Worm (Caenorhabditis elegans) whole organism, young adult: ENCODE measurements around the gene B0454.5.
A peak's percentile ranks its signal among the peaks of the same experiment; 100 is the strongest.

Source experiments
- C17E4.6 ChIP-seq: fragments of 200-800 bp; sonication (Bioruptor generic); IDR thresholded peaks from 2 replicates; pipeline ENCODE4 v1.3.6; 2022; ENCODE audit warnings: missing genetic modification reagents, missing genetic modification characterization, missing compliant biosample characterization
- D2030.7 ChIP-seq: fragments of 200-800 bp; sonication (Bioruptor generic); IDR thresholded peaks from 2 replicates; pipeline ENCODE4 v1.3.6; 2022; ENCODE audit warnings: missing genetic modification reagents, missing genetic modification characterization, missing compliant biosample characterization
- F22D6.2 ChIP-seq: sonication (generic microtip); optimal IDR thresholded peaks from 2 replicates; lab custom pipeline; 2016; ENCODE audit warnings: mild to moderate bottlenecking, missing genetic modification characterization, missing compliant biosample characterization
- Y53G8AR.9 ChIP-seq: fragments of 200-800 bp; sonication (Bioruptor generic); conservative IDR thresholded peaks from 2 replicates; pipeline ENCODE4 v1.3.6; 2022; ENCODE audit warnings: missing genetic modification reagents, missing genetic modification characterization, missing compliant biosample characterization
- aptf-2 ChIP-seq: fragments of 200-800 bp; sonication (Bioruptor generic); conservative IDR thresholded peaks from 2 replicates; pipeline ENCODE4 v1.3.6; 2022; ENCODE audit warnings: missing genetic modification reagents, missing genetic modification characterization, missing compliant biosample characterization
- atf-7 ChIP-seq: sonication (generic microtip); optimal IDR thresholded peaks from 2 replicates; lab custom pipeline; 2017; ENCODE audit warnings: mild to moderate bottlenecking, missing genetic modification characterization, missing compliant biosample characterization
- bed-2 ChIP-seq: fragments of 200-800 bp; sonication (Bioruptor generic); IDR thresholded peaks from 2 replicates; pipeline ENCODE4 v1.3.6; 2022; ENCODE audit warnings: missing genetic modification reagents, missing genetic modification characterization, missing compliant biosample characterization
- cebp-1 ChIP-seq, 2 experiments: fragments of 200-800 bp in 1 of 2; sonication (Bioruptor generic) in 1 of 2; sonication (generic microtip) in 1 of 2; IDR thresholded peaks in 1 of 2; optimal IDR thresholded peaks in 1 of 2; 2 replicates each; pipeline versions ENCODE4 v1.3.6 to Lab custom; 2017 to 2022; ENCODE audit warnings: missing compliant biosample characterization in 2 of 2, missing genetic modification characterization in 2 of 2, mild to moderate bottlenecking in 1 of 2, missing genetic modification reagents in 1 of 2, moderate library complexity in 1 of 2
- ceh-100 ChIP-seq: fragments of 200-800 bp; sonication (Bioruptor generic); IDR thresholded peaks from 2 replicates; pipeline ENCODE4 v1.3.6; 2022; ENCODE audit warnings: missing genetic modification reagents, missing genetic modification characterization, missing compliant biosample characterization
- ceh-27 ChIP-seq: fragments of 200-800 bp; sonication (Bioruptor generic); optimal IDR thresholded peaks from 2 replicates; lab custom pipeline; 2018; ENCODE audit warnings: mild to moderate bottlenecking, missing genetic modification characterization, moderate library complexity, missing compliant biosample characterization
- efl-1 ChIP-seq: fragments of 150-350 bp; optimal IDR thresholded peaks from 2 replicates; lab custom pipeline; 2014; ENCODE audit warnings: missing biosample characterization, missing genetic modification reagents, missing genetic modification characterization
- egl-44 ChIP-seq: fragments of 200-800 bp; sonication (Bioruptor generic); IDR thresholded peaks from 2 replicates; pipeline ENCODE4 v1.3.6; 2022; ENCODE audit warnings: missing genetic modification reagents, missing genetic modification characterization, missing compliant biosample characterization
- ekl-4 ChIP-seq: fragments of 200-800 bp; sonication (Bioruptor generic); IDR thresholded peaks from 2 replicates; pipeline ENCODE4 v1.3.6; 2022; ENCODE audit warnings: missing genetic modification reagents, missing genetic modification characterization, missing compliant biosample characterization
- ets-4 ChIP-seq: fragments of 200-800 bp; sonication (Bioruptor generic); optimal IDR thresholded peaks from 2 replicates; lab custom pipeline; 2018; ENCODE audit warnings: mild to moderate bottlenecking, missing genetic modification characterization, missing compliant biosample characterization
- gei-17 ChIP-seq: fragments of 200-800 bp; sonication (Bioruptor generic); optimal IDR thresholded peaks from 2 replicates; lab custom pipeline; 2018; ENCODE audit warnings: mild to moderate bottlenecking, missing genetic modification characterization, missing compliant biosample characterization
- hlh-12 ChIP-seq: sonication (generic microtip); optimal IDR thresholded peaks from 2 replicates; lab custom pipeline; 2016; ENCODE audit warnings: missing genetic modification characterization, missing compliant biosample characterization
- hlh-26 ChIP-seq: fragments of 200-800 bp; sonication (Bioruptor generic); conservative IDR thresholded peaks from 2 replicates; pipeline ENCODE4 v1.3.6; 2022; ENCODE audit warnings: missing genetic modification reagents, missing genetic modification characterization, missing compliant biosample characterization
- hmg-1.2 ChIP-seq: fragments of 200-800 bp; sonication (Bioruptor generic); IDR thresholded peaks from 2 replicates; pipeline ENCODE4 v1.3.6; 2022; ENCODE audit warnings: missing genetic modification reagents, missing genetic modification characterization, missing compliant biosample characterization
- hmg-20 ChIP-seq: fragments of 200-800 bp; sonication (Bioruptor generic); IDR thresholded peaks from 2 replicates; pipeline ENCODE4 v1.3.6; 2022; ENCODE audit warnings: missing genetic modification reagents, missing genetic modification characterization, missing compliant biosample characterization
- hrde-1 ChIP-seq: sonication (generic microtip); optimal IDR thresholded peaks from 2 replicates; lab custom pipeline; 2016; ENCODE audit warnings: missing genetic modification characterization, mild to moderate bottlenecking, missing compliant biosample characterization, moderate library complexity, missing genotype, missing genetic modification reagents, borderline replicate concordance
- hsf-1 ChIP-seq: fragments of 200-800 bp; sonication (Bioruptor generic); IDR thresholded peaks from 2 replicates; pipeline ENCODE4 v1.3.6; 2022; ENCODE audit warnings: missing genetic modification reagents, missing genetic modification characterization, missing compliant biosample characterization
- let-607 ChIP-seq, 2 experiments: fragments of 200-800 bp in 1 of 2; sonication (Bioruptor generic) in 1 of 2; sonication (generic microtip) in 1 of 2; optimal IDR thresholded peaks; 2 replicates each; lab custom pipeline; 2016 to 2018; ENCODE audit warnings: mild to moderate bottlenecking in 2 of 2, missing compliant biosample characterization in 2 of 2, missing genetic modification characterization in 2 of 2, moderate library complexity in 2 of 2, missing genotype in 1 of 2
- lin-40 ChIP-seq: sonication (generic microtip); optimal IDR thresholded peaks from 2 replicates; lab custom pipeline; 2016; ENCODE audit warnings: missing genetic modification characterization, mild to moderate bottlenecking, missing compliant biosample characterization, missing genotype, missing genetic modification reagents
- lin-54 ChIP-seq: fragments of 200-800 bp; sonication (Bioruptor generic); optimal IDR thresholded peaks from 2 replicates; lab custom pipeline; 2018; ENCODE audit warnings: mild to moderate bottlenecking, missing genetic modification characterization, missing compliant biosample characterization
- lir-1 ChIP-seq: fragments of 200-800 bp; sonication (Bioruptor generic); conservative IDR thresholded peaks from 2 replicates; pipeline ENCODE4 v1.3.6; 2022; ENCODE audit warnings: missing genetic modification reagents, missing genetic modification characterization, missing compliant biosample characterization
- lsl-1 ChIP-seq: fragments of 200-800 bp; sonication (Bioruptor generic); optimal IDR thresholded peaks from 2 replicates; lab custom pipeline; 2018; ENCODE audit warnings: mild to moderate bottlenecking, missing genetic modification characterization, moderate library complexity, missing compliant biosample characterization
- madf-3 ChIP-seq: fragments of 200-800 bp; sonication (Bioruptor generic); IDR thresholded peaks from 2 replicates; pipeline ENCODE4 v1.3.6; 2022; ENCODE audit warnings: missing genetic modification reagents, missing genetic modification characterization, missing compliant biosample characterization
- mcd-1 ChIP-seq: fragments of 200-800 bp; sonication (Bioruptor generic); IDR thresholded peaks from 2 replicates; pipeline ENCODE4 v1.3.6; 2022; ENCODE audit warnings: missing genetic modification reagents, missing genetic modification characterization, missing compliant biosample characterization
- mes-4 ChIP-seq: sonication (generic microtip); optimal IDR thresholded peaks from 2 replicates; lab custom pipeline; 2016; ENCODE audit warnings: missing genotype, missing genetic modification characterization, missing compliant biosample characterization
- mxl-1 ChIP-seq: sonication (generic microtip); optimal IDR thresholded peaks from 2 replicates; lab custom pipeline; 2016; ENCODE audit warnings: missing genetic modification characterization, missing compliant biosample characterization
- nfya-2 ChIP-seq: fragments of 200-800 bp; sonication (Bioruptor generic); IDR thresholded peaks from 2 replicates; pipeline ENCODE4 v1.3.6; 2022; ENCODE audit warnings: missing genetic modification reagents, missing genetic modification characterization, missing compliant biosample characterization
- nhr-80 ChIP-seq: sonication (generic microtip); optimal IDR thresholded peaks from 2 replicates; lab custom pipeline; 2016; ENCODE audit warnings: missing genetic modification characterization, missing compliant biosample characterization
- pha-4 ChIP-seq: fragments of 150-350 bp; sonication (generic microtip); optimal IDR thresholded peaks from 2 replicates; lab custom pipeline; 2014; ENCODE audit warnings: missing biosample characterization, missing genetic modification reagents, missing genetic modification characterization
- rec-8 ChIP-seq, 2 experiments: sonication (generic microtip); optimal IDR thresholded peaks; 2 replicates each; lab custom pipeline; 2016; ENCODE audit warnings: mild to moderate bottlenecking in 2 of 2, missing genetic modification characterization in 2 of 2, missing genetic modification reagents in 2 of 2, missing genotype in 2 of 2, missing biosample characterization in 1 of 2, missing compliant biosample characterization in 1 of 2, moderate library complexity in 1 of 2
- rpc-1 ChIP-seq, 2 experiments: fragments of 150-350 bp in 1 of 2; sonication (generic microtip) in 1 of 2; optimal IDR thresholded peaks; 2 replicates each; lab custom pipeline; 2014 to 2018; ENCODE audit warnings: missing biosample characterization in 1 of 2, missing genetic modification characterization in 1 of 2, missing genetic modification reagents in 1 of 2, missing genotype in 1 of 2
- snpc-1.1 ChIP-seq: sonication (generic microtip); optimal IDR thresholded peaks from 2 replicates; lab custom pipeline; 2017; ENCODE audit warnings: missing genetic modification characterization, mild to moderate bottlenecking, missing compliant biosample characterization, antibody characterized with exemption, moderate library complexity, missing genotype, missing genetic modification reagents; ENCODE audit not compliant: insufficient read depth
- snpc-3.4 ChIP-seq: sonication (generic microtip); optimal IDR thresholded peaks from 2 replicates; lab custom pipeline; 2017; ENCODE audit warnings: missing genetic modification characterization, mild to moderate bottlenecking, missing compliant biosample characterization, antibody characterized with exemption, moderate library complexity, missing genotype, missing genetic modification reagents
- zfh-2 ChIP-seq: fragments of 200-800 bp; sonication (Bioruptor generic); conservative IDR thresholded peaks from 2 replicates; pipeline ENCODE4 v1.3.6; 2022; ENCODE audit warnings: missing genetic modification reagents, missing genetic modification characterization, missing compliant biosample characterization
- ztf-18 ChIP-seq: sonication (generic microtip); optimal IDR thresholded peaks from 2 replicates; lab custom pipeline; 2016; ENCODE audit warnings: missing genotype, mild to moderate bottlenecking, missing genetic modification characterization, missing compliant biosample characterization
- ztf-22 ChIP-seq: fragments of 200-800 bp; sonication (Bioruptor generic); optimal IDR thresholded peaks from 2 replicates; lab custom pipeline; 2018; ENCODE audit warnings: mild to moderate bottlenecking, missing genetic modification characterization, moderate library complexity, missing compliant biosample characterization
- ztf-26 ChIP-seq: sonication (generic microtip); optimal IDR thresholded peaks from 2 replicates; lab custom pipeline; 2017; ENCODE audit warnings: missing genetic modification characterization, missing compliant biosample characterization
- ztf-28 ChIP-seq: fragments of 200-800 bp; sonication (Bioruptor generic); IDR thresholded peaks from 2 replicates; pipeline ENCODE4 v1.3.6; 2022; ENCODE audit warnings: missing genetic modification reagents, missing genetic modification characterization, missing compliant biosample characterization
- ztf-3 ChIP-seq: fragments of 200-800 bp; sonication (Bioruptor generic); optimal IDR thresholded peaks from 2 replicates; lab custom pipeline; 2018; ENCODE audit warnings: mild to moderate bottlenecking, missing genetic modification characterization, missing compliant biosample characterization
- ztf-6 ChIP-seq: fragments of 200-800 bp; sonication (Bioruptor generic); IDR thresholded peaks from 2 replicates; pipeline ENCODE4 v1.3.6; 2022; ENCODE audit warnings: missing genetic modification reagents, missing genetic modification characterization, missing compliant biosample characterization

Gene B0454.5

ce11 chrII:2997828-2998441 is 40.7 kb upstream of the B0454.5 start:
- TF ChIP-seq atf-7 (tag; lab: Kevin White, UChicago), result peak; percentile 94
- TF ChIP-seq cebp-1 (GFP tag; IDR thresholded peaks at IDR 0.05; lab: Robert Waterston, UW), result no peak
- TF ChIP-seq cebp-1 (tag; optimal IDR thresholded peaks at IDR 0.05; lab: Kevin White, UChicago), result no peak
- TF ChIP-seq hsf-1 (GFP tag; lab: Robert Waterston, UW), result no peak
- no peak for TF ChIP-seq ztf-18 (tag; lab: Kevin White, UChicago)
- no peak for TF ChIP-seq bed-2

- TF ChIP-seq snpc-3.4 (tag; lab: Kevin White, UChicago) (no peak), mxl-1 (tag; lab: Kevin White, UChicago) (no peak), snpc-1.1 (tag; lab: Kevin White, UChicago) (no peak), hlh-12 (tag; lab: Kevin White, UChicago) (no peak), ets-4 (no peak), lir-1 (no peak), rpc-1 (optimal IDR thresholded peaks at IDR 0.05; lab: Kevin White, UChicago) (no peak), rpc-1 (tag; optimal IDR thresholded peaks at IDR 0.05; lab: Kevin White, UChicago) (no peak), lsl-1 (no peak), aptf-2 (GFP tag; lab: Robert Waterston, UW) (peak; percentile 95), efl-1 (peak; percentile 34), lin-40 (tag; lab: Kevin White, UChicago) (no peak), ztf-6 (no peak), pha-4 (tag; lab: Kevin White, UChicago) (no peak), lin-54 (no peak), mcd-1 (no peak), ztf-22 (GFP tag; lab: Kevin White, UChicago) (no peak), zfh-2 (GFP tag; lab: Robert Waterston, UW) (peak; percentile 71), hmg-20 (GFP tag; lab: Robert Waterston, UW) (no peak), ztf-18 (tag; lab: Kevin White, UChicago) (no peak), ztf-26 (no peak), F22D6.2 (no peak), ztf-3 (GFP tag; lab: Kevin White, UChicago) (no peak), egl-44 (no peak), ceh-100 (GFP tag; lab: Robert Waterston, UW) (no peak), D2030.7 (no peak), hlh-26 (GFP tag; lab: Robert Waterston, UW) (no peak), ztf-28 (GFP tag; lab: Robert Waterston, UW) (no peak), Y53G8AR.9 (GFP tag; lab: Robert Waterston, UW) (0 out of 2 replicates have a peak, but pooled peaks have one; percentile 34), mes-4 (tag; lab: Kevin White, UChicago) (no peak), gei-17 (GFP tag; lab: Kevin White, UChicago) (no peak), madf-3 (no peak), rec-8 (tag; optimal IDR thresholded peaks at IDR 0.05; lab: Kevin White, UChicago) (no peak), hrde-1 (tag; lab: Kevin White, UChicago) (no peak), ekl-4 (GFP tag; lab: Robert Waterston, UW) (no peak), hmg-1.2 (GFP tag; lab: Robert Waterston, UW) (peak; percentile 62), let-607 (tag; optimal IDR thresholded peaks at IDR 0.05; lab: Kevin White, UChicago) (no peak), nfya-2 (GFP tag; lab: Robert Waterston, UW) (no peak), nhr-80 (no peak), C17E4.6 (GFP tag; lab: Robert Waterston, UW) (no peak), ceh-27 (GFP tag; lab: Kevin White, UChicago) (no peak)
These were observed 38.0 kb upstream of the B0454.5 start, which contains the start of gene lido-9 for ce11 chrII:3000535-3001264. Gene lido-9, plus strand, starts transcription at chrII:3000768.
